Fruit fly (Drosophila melanogaster) Kc167 (cell line): ENCODE data around the gene Ac78C.

Experiments used
- Myc ChIP-seq: fragments of >200 bp; optimal IDR thresholded peaks from 2 replicates; lab custom pipeline; 2017; ENCODE audit warnings: missing external identifiers
- Sin3A ChIP-seq: fragments of >200 bp; optimal IDR thresholded peaks from 2 replicates; lab custom pipeline; 2018; ENCODE audit warnings: missing external identifiers
- h ChIP-seq: fragments of >200 bp; optimal IDR thresholded peaks from 3 replicates; lab custom pipeline; 2018; ENCODE audit warnings: missing external identifiers
- insv ChIP-seq: fragments of >200 bp; optimal IDR thresholded peaks from 3 replicates; lab custom pipeline; 2018; ENCODE audit warnings: missing external identifiers
- psq ChIP-seq: fragments of >200 bp; optimal IDR thresholded peaks from 2 replicates; lab custom pipeline; 2017; ENCODE audit warnings: missing external identifiers
- ttk ChIP-seq: sonication (Bioruptor generic); optimal IDR thresholded peaks from 2 replicates; lab custom pipeline; 2017; ENCODE audit warnings: missing external identifiers

The Ac78C gene

dm6 chr3L:21174962-21175361, 3.2 kb upstream of the Ac78C start:
- no peak for TF ChIP-seq Sin3A (lab: Kevin White, UChicago)
- TF ChIP-seq ttk (lab: Kevin White, UChicago): no peak
- no peak for TF ChIP-seq Myc (lab: Kevin White, UChicago)
- TF ChIP-seq insv: no peak

DNA sequence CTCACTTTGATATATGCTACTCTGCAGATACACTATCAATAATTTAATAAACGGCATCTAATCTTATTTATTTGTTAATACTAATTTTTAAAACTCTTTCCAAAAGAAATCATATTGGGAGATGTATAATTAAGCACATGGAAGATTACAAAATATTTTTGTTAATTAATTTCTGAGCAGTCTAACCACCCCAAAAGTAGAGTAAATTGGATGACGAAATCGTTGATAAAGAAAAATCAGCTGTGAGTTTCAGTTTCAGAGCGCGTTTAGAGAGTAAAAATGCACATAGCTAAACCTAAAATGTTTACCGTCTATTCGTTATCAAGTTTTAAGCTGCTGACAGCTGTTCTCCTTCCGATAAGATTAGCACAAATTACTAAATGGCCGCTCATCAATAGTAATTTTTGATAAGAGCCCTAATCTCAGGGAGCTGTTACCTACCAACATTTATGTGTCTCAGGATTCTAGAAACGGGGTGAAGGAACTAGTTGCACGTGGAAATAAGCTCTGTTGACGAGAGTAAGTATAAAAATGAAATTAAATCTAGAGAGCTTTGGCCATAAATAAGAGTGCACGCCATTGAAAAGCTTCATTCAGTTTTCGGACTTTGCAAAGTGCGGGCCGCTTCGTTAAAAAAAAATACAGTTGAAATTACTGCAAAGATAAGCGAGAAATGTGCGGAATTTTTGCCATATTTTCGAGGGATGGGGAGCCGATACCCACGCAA, 960 bp upstream of the Ac78C start, which contains the start of the genes chb and AsnS:
chb (plus strand) TSS at position 327 of the 727 bp plus-strand sequence.
AsnS (plus strand) TSS at position 592 of the 727 bp plus-strand sequence.
- no peak for TF ChIP-seq insv
- TF ChIP-seq psq (lab: Kevin White, UChicago): no peak
- no peak for TF ChIP-seq Myc (lab: Kevin White, UChicago)
- TF ChIP-seq h: no peak
- no peak for TF ChIP-seq ttk (lab: Kevin White, UChicago)
- no peak for TF ChIP-seq Sin3A (lab: Kevin White, UChicago)

DNA sequence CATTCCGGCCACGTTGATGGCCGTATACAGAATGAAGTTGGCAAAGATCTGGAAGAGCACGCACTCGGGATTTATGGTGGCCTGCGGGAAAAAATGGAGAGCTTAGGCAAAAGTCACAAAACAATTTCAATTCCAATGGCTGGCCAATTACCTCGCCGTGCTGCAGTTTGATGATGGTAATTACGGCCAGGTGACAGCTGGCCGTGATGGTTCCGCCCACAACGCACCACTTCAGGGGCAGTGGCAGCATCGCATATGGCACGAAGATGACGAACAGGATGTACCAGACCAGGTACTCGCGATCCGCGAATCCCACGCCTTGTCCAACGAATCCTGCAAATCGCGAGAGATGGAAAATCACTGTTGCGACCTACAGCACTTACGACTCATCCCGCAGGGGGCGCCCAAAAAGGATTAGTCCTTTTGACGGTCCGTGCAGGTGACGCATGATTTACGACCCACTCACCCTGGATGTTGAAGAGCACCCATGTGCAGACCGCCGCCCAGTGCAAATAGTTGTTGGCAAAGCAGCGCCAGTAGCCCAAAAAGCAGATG, 25.8 kb downstream of the Ac78C start:
- no peak for TF ChIP-seq Myc (lab: Kevin White, UChicago)

dm6 chr3L:21136253-21136652, 35.5 kb downstream of the Ac78C start, which contains the start of gene CG10565:
Gene CG10565 (minus strand): TSS chr3L:21136353.
- TF ChIP-seq Sin3A (lab: Kevin White, UChicago) (no peak), psq (lab: Kevin White, UChicago) (no peak), ttk (lab: Kevin White, UChicago) (no peak), Myc (lab: Kevin White, UChicago) (no peak), h (no peak), insv (no peak)

DNA sequence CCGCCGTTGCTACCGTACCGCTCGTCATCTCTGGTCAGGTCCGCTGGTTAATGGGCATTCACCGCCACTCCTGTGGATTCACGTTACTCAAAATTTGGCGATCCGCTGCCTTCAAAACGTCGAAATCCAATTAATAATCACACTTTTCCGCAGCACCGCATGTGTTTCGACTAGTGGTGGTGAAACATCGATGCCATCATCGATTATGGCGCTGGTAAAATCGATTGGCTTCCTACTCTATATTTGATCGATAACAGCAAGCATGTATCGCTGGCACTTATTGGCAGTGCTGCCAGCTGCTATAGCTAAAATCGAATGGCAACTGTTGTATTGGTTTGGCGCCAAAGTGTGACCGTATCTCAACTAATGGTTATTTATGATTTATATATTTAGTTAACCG, 35.9 kb downstream of the Ac78C start:
- TF ChIP-seq insv (no peak), Myc (lab: Kevin White, UChicago) (no peak), Sin3A (lab: Kevin White, UChicago) (no peak), h (no peak), psq (lab: Kevin White, UChicago) (no peak), ttk (lab: Kevin White, UChicago) (no peak)

dm6 chr3L:21131427-21131826, 40.3 kb downstream of the Ac78C start, which contains the start of gene ICA69:
Gene ICA69 (plus strand): TSS chr3L:21131446.
- no peak for TF ChIP-seq h
- TF ChIP-seq Sin3A (lab: Kevin White, UChicago): no peak
- TF ChIP-seq Myc (lab: Kevin White, UChicago): no peak
- no peak for TF ChIP-seq psq (lab: Kevin White, UChicago)
- TF ChIP-seq ttk (lab: Kevin White, UChicago): no peak
- no peak for TF ChIP-seq insv

- TF ChIP-seq psq (lab: Kevin White, UChicago) (no peak), h (no peak), Sin3A (lab: Kevin White, UChicago) (no peak), Myc (lab: Kevin White, UChicago) (no peak), insv (no peak), ttk (lab: Kevin White, UChicago) (no peak)
Observed at dm6 chr3L:21130839-21131410, 40.8 kb downstream of the Ac78C start, which contains the start of gene ko. Gene ko (minus strand): TSS chr3L:21131159.

dm6 chr3L:21129682-21130081, 42.0 kb downstream of the Ac78C start:
- no peak for TF ChIP-seq Myc (lab: Kevin White, UChicago)
- no peak for TF ChIP-seq insv
- TF ChIP-seq h: no peak
- no peak for TF ChIP-seq Sin3A (lab: Kevin White, UChicago)
- TF ChIP-seq psq (lab: Kevin White, UChicago): no peak
- TF ChIP-seq ttk (lab: Kevin White, UChicago): no peak

DNA sequence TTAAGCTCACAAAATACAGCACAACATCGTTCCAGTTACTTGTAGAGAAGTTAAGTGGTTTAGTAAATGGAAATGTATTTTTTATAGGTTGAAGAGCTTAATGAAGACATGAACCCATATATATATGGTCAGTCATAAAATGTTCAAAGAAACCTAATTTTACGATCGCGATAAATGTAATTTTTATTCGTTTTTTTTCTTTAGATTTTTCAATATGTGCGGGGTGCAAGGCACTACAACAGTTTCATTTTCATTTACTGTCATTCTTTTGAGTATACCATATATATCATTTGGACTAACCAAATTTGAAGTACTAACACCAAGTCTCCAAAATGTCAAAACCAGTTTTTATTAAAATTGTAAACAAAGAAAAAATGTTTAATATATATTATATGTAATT, 48.3 kb downstream of the Ac78C start, which contains the start of gene CG33284:
CG33284 (plus strand) TSS at position 301 of the 400 bp plus-strand sequence.
- TF ChIP-seq ttk (lab: Kevin White, UChicago) (no peak), insv (no peak), psq (lab: Kevin White, UChicago) (no peak), Sin3A (lab: Kevin White, UChicago) (no peak)

DNA sequence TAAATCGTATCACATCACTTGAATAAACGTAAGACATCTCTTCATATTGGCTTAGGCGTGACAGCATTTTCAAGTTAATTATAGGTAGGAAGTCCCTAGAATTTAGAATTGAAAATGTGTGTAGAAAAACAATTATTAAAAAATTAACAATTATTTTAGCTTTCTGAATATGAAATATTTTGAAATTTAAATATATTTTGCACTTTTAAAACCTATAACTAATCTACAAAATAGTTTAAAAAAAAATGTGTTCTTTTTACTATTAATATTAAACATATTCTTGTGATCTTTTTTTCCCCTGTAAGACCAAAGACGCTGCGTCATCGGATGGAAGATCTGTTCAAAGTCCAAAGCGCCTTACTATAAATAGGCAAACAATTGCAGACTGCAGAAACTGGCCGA, 49.2 kb downstream of the Ac78C start:
- TF ChIP-seq h (no peak), ttk (lab: Kevin White, UChicago) (no peak), Sin3A (lab: Kevin White, UChicago) (no peak), Myc (lab: Kevin White, UChicago) (no peak)

DNA sequence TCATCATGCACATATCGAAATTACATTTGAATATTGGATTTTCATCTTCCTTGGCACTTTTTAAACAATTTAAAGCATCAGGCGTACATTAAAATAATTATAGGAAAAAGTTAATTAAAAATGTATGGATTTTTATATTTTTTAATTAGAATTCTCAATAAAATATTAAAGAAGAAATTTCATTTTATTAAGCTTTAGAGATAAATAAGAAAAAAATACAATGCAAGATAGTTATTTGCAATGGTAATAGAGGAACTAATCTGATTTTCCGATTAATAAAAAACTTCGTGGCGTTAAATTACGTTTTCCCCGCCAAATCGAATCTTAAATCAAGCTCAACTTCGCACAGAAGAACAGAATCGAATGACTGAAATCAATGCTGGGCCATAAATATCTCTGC, 50.4 kb downstream of the Ac78C start, which contains the start of gene CG43938:
CG43938 (plus strand) TSS at position 301 of the 400 bp plus-strand sequence.
- TF ChIP-seq Myc (lab: Kevin White, UChicago) (no peak), Sin3A (lab: Kevin White, UChicago) (no peak), psq (lab: Kevin White, UChicago) (no peak), insv (no peak), h (no peak), ttk (lab: Kevin White, UChicago) (no peak)

- TF ChIP-seq insv (no peak), ttk (lab: Kevin White, UChicago) (no peak), Sin3A (lab: Kevin White, UChicago) (no peak), psq (lab: Kevin White, UChicago) (no peak), Myc (lab: Kevin White, UChicago) (no peak), h (no peak)
Observed at dm6 chr3L:21118602-21119001, 53.1 kb downstream of the Ac78C start.
